Worm (Caenorhabditis elegans): ENCODE measurements around the gene F46B6.4.

ce11 chrV:9744934-9745333 is 34.4 kb downstream of the F46B6.4 start, which contains the start of gene F58E6.13:
- TF ChIP-seq snpc-4 (GFP tag; optimal IDR thresholded peaks at IDR 0.05) (no peak), snpc-4 (tag; optimal IDR thresholded peaks at IDR 0.05) (no peak), mes-4 (tag; optimal IDR thresholded peaks at IDR 0.05) (no peak), atf-7 (tag; optimal IDR thresholded peaks at IDR 0.05) (no peak), let-526 (GFP tag; IDR thresholded peaks at IDR 0.05) (no peak), pha-4 (tag; optimal IDR thresholded peaks at IDR 0.05) (no peak), ceh-58 (GFP tag; IDR thresholded peaks at IDR 0.05) (no peak), unc-62 (GFP tag; optimal IDR thresholded peaks at IDR 0.05) (no peak), bed-1 (GFP tag; IDR thresholded peaks at IDR 0.05) (no peak), B0035.1 (tag; optimal IDR thresholded peaks at IDR 0.05) (no peak), dox-1 (GFP tag; IDR thresholded peaks at IDR 0.05) (no peak)
